Fruit fly (Drosophila melanogaster) whole organism, embryonic: Measurements from ENCODE around the gene CG10801.

Experiments
- Abd-B ChIP-seq: fragments of 200-800 bp; sonication (Bioruptor generic); optimal IDR thresholded peaks from 2 replicates; lab custom pipeline; 2018; ENCODE audit warnings: missing biosample characterization, mild to moderate bottlenecking, missing genetic modification characterization, moderate library complexity
- Aef1 ChIP-seq: fragments of 200-800 bp; sonication (Bioruptor generic); IDR thresholded peaks from 3 replicates; pipeline ENCODE4 v1.3.6; 2022; ENCODE audit warnings: missing biosample characterization, missing genetic modification characterization
- C15 ChIP-seq: fragments of 200-800 bp; sonication (Bioruptor generic); IDR thresholded peaks from 3 replicates; pipeline ENCODE4 v1.3.6; 2022; ENCODE audit warnings: missing biosample characterization, missing genetic modification characterization
- CG13775 ChIP-seq: fragments of 200-800 bp; sonication (Bioruptor generic); optimal IDR thresholded peaks from 3 replicates; lab custom pipeline; 2017; ENCODE audit warnings: missing biosample characterization, mild to moderate bottlenecking, missing genetic modification characterization
- CG15011 ChIP-seq: fragments of 200-800 bp; sonication (Bioruptor generic); optimal IDR thresholded peaks from 3 replicates; lab custom pipeline; 2018; ENCODE audit warnings: missing biosample characterization, mild to moderate bottlenecking, missing genetic modification characterization
- CG1529 ChIP-seq: fragments of 200-800 bp; sonication (Bioruptor generic); optimal IDR thresholded peaks from 3 replicates; lab custom pipeline; 2018; ENCODE audit warnings: missing biosample characterization, missing genetic modification characterization
- CG15696 ChIP-seq: fragments of 200-800 bp; sonication (Bioruptor generic); optimal IDR thresholded peaks from 2 replicates; lab custom pipeline; 2019; ENCODE audit warnings: missing biosample characterization, mild to moderate bottlenecking, missing genetic modification characterization, moderate library complexity
- CG1603 ChIP-seq: fragments of 200-800 bp; sonication (Bioruptor generic); optimal IDR thresholded peaks from 2 replicates; lab custom pipeline; 2019; ENCODE audit warnings: missing biosample characterization, mild to moderate bottlenecking, missing genetic modification characterization, moderate library complexity
- CG16813 ChIP-seq: fragments of 200-800 bp; sonication (Bioruptor generic); IDR thresholded peaks from 3 replicates; pipeline ENCODE4 v1.3.6; 2022; ENCODE audit warnings: missing biosample characterization, missing genetic modification characterization; ENCODE audit not compliant: partially characterized antibody
- CG17802 ChIP-seq: fragments of 200-800 bp; sonication (Bioruptor generic); optimal IDR thresholded peaks from 2 replicates; lab custom pipeline; 2018; ENCODE audit warnings: missing biosample characterization, mild to moderate bottlenecking, missing genetic modification characterization, moderate library complexity
- CG17829 ChIP-seq: fragments of 200-800 bp; optimal IDR thresholded peaks from 2 replicates; lab custom pipeline; 2019; ENCODE audit warnings: missing biosample characterization, mild to moderate bottlenecking, missing genetic modification characterization, moderate library complexity
- CG1832 ChIP-seq: fragments of 200-800 bp; sonication (Bioruptor generic); optimal IDR thresholded peaks from 2 replicates; lab custom pipeline; 2017; ENCODE audit warnings: missing biosample characterization, mild to moderate bottlenecking, missing genetic modification characterization, inconsistent platforms
- CG18764 ChIP-seq: fragments of 200-800 bp; sonication (Bioruptor generic); optimal IDR thresholded peaks from 3 replicates; lab custom pipeline; 2016; ENCODE audit warnings: missing biosample characterization, missing genetic modification characterization
- CG2116 ChIP-seq: fragments of 200-800 bp; sonication (Bioruptor generic); optimal IDR thresholded peaks from 3 replicates; lab custom pipeline; 2018; ENCODE audit warnings: missing biosample characterization, mild to moderate bottlenecking, missing genetic modification characterization
- CG2875 ChIP-seq: fragments of 200-800 bp; sonication (Bioruptor generic); optimal IDR thresholded peaks from 2 replicates; lab custom pipeline; 2017; ENCODE audit warnings: missing biosample characterization, mild to moderate bottlenecking, missing genetic modification characterization, missing genetic modification reagents
- CG33213 ChIP-seq: fragments of 200-800 bp; sonication (Bioruptor generic); optimal IDR thresholded peaks from 3 replicates; lab custom pipeline; 2016; ENCODE audit warnings: missing biosample characterization, missing genetic modification characterization
- CG33557 ChIP-seq: fragments of 200-800 bp; sonication (Bioruptor generic); optimal IDR thresholded peaks from 2 replicates; lab custom pipeline; 2019; ENCODE audit warnings: missing biosample characterization, mild to moderate bottlenecking, missing genetic modification characterization, moderate library complexity
- CG3407 ChIP-seq: fragments of 200-800 bp; sonication (Bioruptor generic); optimal IDR thresholded peaks from 2 replicates; lab custom pipeline; 2018; ENCODE audit warnings: missing biosample characterization, mild to moderate bottlenecking, missing genetic modification characterization
- CG3995 ChIP-seq: fragments of 200-800 bp; sonication (Bioruptor generic); optimal IDR thresholded peaks from 3 replicates; lab custom pipeline; 2016; ENCODE audit warnings: missing biosample characterization, missing genetic modification characterization
- CG4424 ChIP-seq: fragments of 200-800 bp; sonication (Bioruptor generic); optimal IDR thresholded peaks from 3 replicates; lab custom pipeline; 2016; ENCODE audit warnings: missing biosample characterization, missing genetic modification characterization
- CG4707 ChIP-seq: fragments of 200-800 bp; sonication (Bioruptor generic); optimal IDR thresholded peaks from 2 replicates; lab custom pipeline; 2018; ENCODE audit warnings: missing biosample characterization, mild to moderate bottlenecking, missing genetic modification characterization, moderate library complexity
- CG7928 ChIP-seq: fragments of 200-800 bp; sonication (Bioruptor generic); optimal IDR thresholded peaks from 2 replicates; lab custom pipeline; 2017; ENCODE audit warnings: missing biosample characterization, mild to moderate bottlenecking, missing genetic modification characterization
- CG8765 ChIP-seq: fragments of 200-800 bp; sonication (Bioruptor generic); IDR thresholded peaks from 2 replicates; pipeline ENCODE4 v1.3.6; 2022; ENCODE audit warnings: missing biosample characterization, missing genetic modification characterization
- Chrac-16 ChIP-seq: fragments of 200-800 bp; sonication (Bioruptor generic); optimal IDR thresholded peaks from 3 replicates; lab custom pipeline; 2016; ENCODE audit warnings: missing biosample characterization, missing genetic modification characterization
- CoRest ChIP-seq: fragments of 200-800 bp; sonication (Bioruptor generic); optimal IDR thresholded peaks from 3 replicates; lab custom pipeline; 2018; ENCODE audit warnings: missing biosample characterization, mild to moderate bottlenecking, missing genetic modification characterization, moderate library complexity
- Doc3 ChIP-seq: fragments of 200-800 bp; sonication (Bioruptor generic); IDR thresholded peaks from 3 replicates; pipeline ENCODE4 v1.3.6; 2022; ENCODE audit warnings: missing biosample characterization, missing genetic modification characterization; ENCODE audit not compliant: partially characterized antibody
- H15 ChIP-seq: fragments of 200-800 bp; sonication (Bioruptor generic); IDR thresholded peaks from 3 replicates; pipeline ENCODE4 v1.3.6; 2022; ENCODE audit warnings: missing biosample characterization, missing genetic modification characterization
- Meics ChIP-seq: fragments of 200-800 bp; sonication (Bioruptor generic); optimal IDR thresholded peaks from 2 replicates; lab custom pipeline; 2017; ENCODE audit warnings: missing biosample characterization, mild to moderate bottlenecking, missing genetic modification characterization
- Pdp1 ChIP-seq, 2 experiments: fragments of 200-800 bp; sonication (Bioruptor generic); optimal IDR thresholded peaks; 3 replicates each; lab custom pipeline; 2016; ENCODE audit warnings: missing biosample characterization in 2 of 2, missing genetic modification characterization in 2 of 2, mild to moderate bottlenecking in 1 of 2, moderate library complexity in 1 of 2
- Rx ChIP-seq: fragments of 200-800 bp; sonication (Bioruptor generic); IDR thresholded peaks from 2 replicates; pipeline ENCODE4 v1.3.6; 2022; ENCODE audit warnings: missing biosample characterization, missing genetic modification characterization
- Side ChIP-seq: fragments of 200-800 bp; sonication (Bioruptor generic); optimal IDR thresholded peaks from 2 replicates; lab custom pipeline; 2016; ENCODE audit warnings: missing biosample characterization, missing genetic modification characterization
- Six4 ChIP-seq: fragments of 200-800 bp; sonication (Bioruptor generic); optimal IDR thresholded peaks from 2 replicates; lab custom pipeline; 2016; ENCODE audit warnings: missing biosample characterization, missing genetic modification characterization
- ac ChIP-seq: fragments of 200-800 bp; sonication (Bioruptor generic); optimal IDR thresholded peaks from 3 replicates; lab custom pipeline; 2017; ENCODE audit warnings: missing biosample characterization, mild to moderate bottlenecking, missing genetic modification characterization
- ase ChIP-seq: fragments of 200-800 bp; sonication (Bioruptor generic); IDR thresholded peaks from 3 replicates; pipeline ENCODE4 v1.3.6; 2022; ENCODE audit warnings: missing biosample characterization, missing genetic modification characterization
- bbx ChIP-seq: fragments of 200-800 bp; sonication (Bioruptor generic); IDR thresholded peaks from 2 replicates; pipeline ENCODE4 v1.3.6; 2022; ENCODE audit warnings: missing biosample characterization, missing genetic modification characterization; ENCODE audit not compliant: partially characterized antibody
- cad ChIP-seq: fragments of >200 bp; optimal IDR thresholded peaks from 2 replicates; lab custom pipeline; 2017; ENCODE audit warnings: missing biosample characterization, missing genetic modification characterization
- chif ChIP-seq, 2 experiments: fragments of 200-800 bp; sonication (Bioruptor generic); optimal IDR thresholded peaks; 3 replicates each; lab custom pipeline; 2016; ENCODE audit warnings: missing biosample characterization in 2 of 2, missing genetic modification characterization in 2 of 2
- dan ChIP-seq: fragments of 200-800 bp; sonication (Bioruptor generic); IDR thresholded peaks from 2 replicates; pipeline ENCODE4 v1.3.6; 2022; ENCODE audit warnings: missing biosample characterization, missing genetic modification characterization
- hth ChIP-seq: fragments of >200 bp; optimal IDR thresholded peaks from 2 replicates; lab custom pipeline; 2017; ENCODE audit warnings: inconsistent platforms
- ken ChIP-seq: fragments of 200-800 bp; sonication (Bioruptor generic); IDR thresholded peaks from 3 replicates; pipeline ENCODE4 v1.3.6; 2022; ENCODE audit warnings: missing biosample characterization, missing genetic modification characterization
- nom ChIP-seq: fragments of 200-800 bp; sonication (Bioruptor generic); optimal IDR thresholded peaks from 2 replicates; lab custom pipeline; 2017; ENCODE audit warnings: missing biosample characterization, missing genetic modification characterization, mild to moderate bottlenecking, moderate library complexity, missing genetic modification reagents
- org-1 ChIP-seq: fragments of 200-800 bp; sonication (Bioruptor generic); optimal IDR thresholded peaks from 2 replicates; lab custom pipeline; 2017; ENCODE audit warnings: missing biosample characterization, missing genetic modification characterization
- pho ChIP-seq: fragments of 200-800 bp; sonication (Bioruptor generic); optimal IDR thresholded peaks from 2 replicates; lab custom pipeline; 2016; ENCODE audit warnings: missing biosample characterization, missing genetic modification characterization
- sens ChIP-seq: fragments of 200-800 bp; sonication (Bioruptor generic); peaks from one replicate; lab custom pipeline; 2016; ENCODE audit warnings: missing biosample characterization, missing genetic modification characterization
- slbo ChIP-seq: fragments of 200-800 bp; sonication (Bioruptor generic); IDR thresholded peaks from 2 replicates; pipeline ENCODE4 v1.3.6; 2022; ENCODE audit warnings: missing biosample characterization, missing genetic modification characterization
- slou ChIP-seq: fragments of 200-800 bp; sonication (Bioruptor generic); optimal IDR thresholded peaks from 3 replicates; lab custom pipeline; 2016; ENCODE audit warnings: missing biosample characterization, missing genetic modification characterization
- ssp ChIP-seq: fragments of 200-800 bp; sonication (Bioruptor generic); IDR thresholded peaks from 2 replicates; pipeline ENCODE4 v1.3.6; 2022; ENCODE audit warnings: missing biosample characterization, missing genetic modification characterization
- tgo ChIP-seq: fragments of 200-800 bp; sonication (Bioruptor generic); IDR thresholded peaks from 3 replicates; pipeline ENCODE4 v1.3.6; 2022; ENCODE audit warnings: missing biosample characterization, missing genetic modification characterization
- toy ChIP-seq: fragments of 200-800 bp; sonication (Bioruptor generic); IDR thresholded peaks from 2 replicates; pipeline ENCODE4 v1.3.6; 2022; ENCODE audit warnings: missing biosample characterization, missing genetic modification characterization

Gene CG10801

DNA sequence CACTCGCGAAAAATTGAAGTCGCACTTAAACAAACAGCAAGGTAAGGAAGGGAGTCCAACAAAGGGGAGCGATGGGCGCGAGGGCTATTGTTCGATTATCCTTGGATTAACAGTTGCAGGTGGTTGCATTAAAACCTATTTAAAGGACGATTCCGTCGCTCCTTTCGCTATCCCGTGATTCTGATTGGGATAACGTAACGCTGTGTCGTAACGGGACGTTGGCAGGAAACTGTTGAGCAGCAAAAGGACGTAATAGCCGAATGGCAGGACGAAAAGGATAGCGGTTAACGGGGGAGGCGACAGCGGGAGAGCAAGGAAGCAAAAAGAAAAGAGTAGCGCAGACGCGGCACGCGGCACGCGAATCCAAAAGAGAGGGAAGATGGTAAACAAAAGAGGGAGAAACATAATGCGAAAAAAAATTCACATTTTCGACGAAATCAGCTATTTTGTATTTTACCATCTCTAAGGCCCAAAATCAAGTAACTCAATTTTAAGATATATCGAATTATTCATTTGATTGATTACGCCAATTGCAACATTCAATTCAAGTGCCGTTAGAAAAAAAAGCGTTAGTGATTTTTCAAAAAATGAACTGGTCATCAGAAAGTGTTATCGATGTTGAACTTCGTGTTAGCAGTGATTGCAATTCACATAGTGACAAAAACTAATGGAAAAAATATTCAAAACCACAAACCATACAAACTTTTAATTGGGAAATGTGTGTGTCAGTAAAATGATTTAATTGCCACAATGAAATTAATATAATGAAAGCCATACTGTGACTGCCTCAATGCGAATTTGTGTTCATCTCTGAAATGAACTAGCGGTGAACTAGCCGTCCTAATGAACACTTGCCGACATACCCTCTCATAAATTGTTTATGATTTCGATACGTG is 22.0 kb downstream of the CG10801 start, which contains the start of the genes CG10804 and CG10802 (continued):
- TF ChIP-seq CG15011 (GFP tag; lab: Kevin White, UChicago), result no peak
- TF ChIP-seq CG1529, result peak; percentile 7
- peak; percentile 17 for TF ChIP-seq CG33557
- TF ChIP-seq CG13775, result peak; percentile 73
- TF ChIP-seq CG4424 (GFP tag; lab: Kevin White, UChicago), result peak; percentile 72
- peak; percentile 90 for TF ChIP-seq tgo
- peak; percentile 76 to 80 for TF ChIP-seq Pdp1 (GFP tag; optimal IDR thresholded peaks at IDR 0.05; lab: Kevin White, UChicago)
- TF ChIP-seq Aef1, result peak; percentile 84
- no peak for TF ChIP-seq cad (GFP tag; lab: Kevin White, UChicago)
- TF ChIP-seq nom, result no peak
- no peak for TF ChIP-seq C15
- TF ChIP-seq slbo, result peak; percentile 90
- peak; percentile 32 for TF ChIP-seq slou (GFP tag; lab: Kevin White, UChicago)
- TF ChIP-seq ken (GFP tag; lab: Robert Waterston, UW), result peak; percentile 73; the same call in 2 of the 3 replicates
- peak; percentile 85; the same call in 2 of the 3 replicates for TF ChIP-seq ase (GFP tag; lab: Robert Waterston, UW)
- peak; percentile 97 for TF ChIP-seq sens
- no peak for TF ChIP-seq ac (GFP tag; lab: Kevin White, UChicago)
- peak; percentile 84 for TF ChIP-seq H15 (GFP tag; lab: Robert Waterston, UW)
- TF ChIP-seq CG33213 (GFP tag; lab: Kevin White, UChicago), result peak; percentile 81
- TF ChIP-seq org-1 (GFP tag; lab: Kevin White, UChicago), result no peak
- TF ChIP-seq toy (GFP tag; lab: Robert Waterston, UW), result peak; percentile 38; the same call in 1 of the 2 replicates
- peak; percentile 12 for TF ChIP-seq CG2875
- peak; percentile 82 for TF ChIP-seq Side (GFP tag; lab: Kevin White, UChicago)
- peak; percentile 82 for TF ChIP-seq CG2116 (GFP tag; lab: Kevin White, UChicago)
- peak; percentile 69 to 80 for TF ChIP-seq chif (GFP tag; optimal IDR thresholded peaks at IDR 0.05; lab: Kevin White, UChicago)
- peak; percentile 55 for TF ChIP-seq CG15696 (tag; lab: Kevin White, UChicago)
- peak; percentile 80 for TF ChIP-seq Abd-B
- TF ChIP-seq CG17802, result no peak
- TF ChIP-seq CG1832 (GFP tag; lab: Kevin White, UChicago), result peak; percentile 29
- TF ChIP-seq CG8765 (GFP tag; lab: Robert Waterston, UW), result peak; percentile 83
- peak; percentile 72 for TF ChIP-seq CG17829 (tag; lab: Kevin White, UChicago)
- TF ChIP-seq CG16813 (GFP tag; lab: Robert Waterston, UW), result peak; percentile 77
- peak; percentile 60; the same call in 2 of the 3 replicates for TF ChIP-seq Doc3 (GFP tag; lab: Robert Waterston, UW)
- TF ChIP-seq CG3407 (GFP tag; lab: Kevin White, UChicago), result peak; percentile 35
- no peak for TF ChIP-seq hth (lab: Kevin White, UChicago)
- TF ChIP-seq CG4707 (GFP tag; lab: Kevin White, UChicago), result no peak
- TF ChIP-seq Rx (GFP tag; lab: Robert Waterston, UW), result peak; percentile 85
- peak; percentile 67 for TF ChIP-seq pho (GFP tag; lab: Kevin White, UChicago)
- TF ChIP-seq CG1603, result peak; percentile 77
- TF ChIP-seq Six4 (GFP tag; lab: Kevin White, UChicago), result peak; percentile 44
- peak; percentile 78 for TF ChIP-seq ssp (GFP tag; lab: Robert Waterston, UW)
- no peak for TF ChIP-seq bbx (GFP tag; lab: Robert Waterston, UW)
- TF ChIP-seq Meics, result peak; percentile 51
- TF ChIP-seq Chrac-16 (GFP tag; lab: Kevin White, UChicago), result peak; percentile 84
- TF ChIP-seq dan (GFP tag; lab: Robert Waterston, UW), result peak; percentile 30; the same call in 1 of the 2 replicates
- peak; percentile 70 for TF ChIP-seq CG18764
- TF ChIP-seq CG7928 (GFP tag; lab: Kevin White, UChicago), result no peak
- TF ChIP-seq CG3995 (GFP tag; lab: Kevin White, UChicago), result peak; percentile 98
- peak; percentile 85 for TF ChIP-seq CoRest
